Fruit fly (Drosophila melanogaster) whole organism, embryonic: ENCODE measurements around the gene dysc.
A peak's percentile ranks its signal among the peaks of the same experiment; 100 is the strongest.

ENCODE experiments used
- Atf3 ChIP-seq: fragments of 200-800 bp; sonication (Bioruptor generic); optimal IDR thresholded peaks from 3 replicates; lab custom pipeline; 2016; ENCODE audit warnings: missing biosample characterization, missing genetic modification characterization
- CG11085 ChIP-seq: fragments of 200-800 bp; sonication (Bioruptor generic); IDR thresholded peaks from 2 replicates; pipeline ENCODE4 v1.3.6; 2022; ENCODE audit warnings: missing biosample characterization, missing genetic modification characterization
- CG11560 ChIP-seq: fragments of 200-800 bp; sonication (Bioruptor generic); IDR thresholded peaks from 3 replicates; pipeline ENCODE4 v1.3.6; 2022; ENCODE audit warnings: missing biosample characterization, missing genetic modification characterization
- CG13775 ChIP-seq: fragments of 200-800 bp; sonication (Bioruptor generic); optimal IDR thresholded peaks from 3 replicates; lab custom pipeline; 2017; ENCODE audit warnings: missing biosample characterization, mild to moderate bottlenecking, missing genetic modification characterization
- CG15073 ChIP-seq: fragments of 200-800 bp; sonication (Bioruptor generic); optimal IDR thresholded peaks from 2 replicates; lab custom pipeline; 2016; ENCODE audit warnings: missing biosample characterization, missing genetic modification characterization
- CG15514 ChIP-seq: fragments of 200-800 bp; sonication (Bioruptor generic); optimal IDR thresholded peaks from 3 replicates; lab custom pipeline; 2017; ENCODE audit warnings: missing biosample characterization, missing genetic modification characterization, mild to moderate bottlenecking, moderate library complexity, missing genetic modification reagents
- CG16863 ChIP-seq: fragments of 200-800 bp; sonication (Bioruptor generic); optimal IDR thresholded peaks from 3 replicates; lab custom pipeline; 2016; ENCODE audit warnings: missing biosample characterization, missing genetic modification characterization
- CG17385 ChIP-seq: fragments of 200-800 bp; sonication (Bioruptor generic); optimal IDR thresholded peaks from 3 replicates; lab custom pipeline; 2018; ENCODE audit warnings: missing biosample characterization, mild to moderate bottlenecking, missing genetic modification characterization
- CG1792 ChIP-seq: fragments of 200-800 bp; sonication (Bioruptor generic); optimal IDR thresholded peaks from 2 replicates; lab custom pipeline; 2016; ENCODE audit warnings: missing biosample characterization, missing genetic modification characterization
- CG2120 ChIP-seq: fragments of 200-800 bp; sonication (Bioruptor generic); optimal IDR thresholded peaks from 3 replicates; lab custom pipeline; 2016; ENCODE audit warnings: missing biosample characterization, missing genetic modification characterization
- CG2875 ChIP-seq: fragments of 200-800 bp; sonication (Bioruptor generic); optimal IDR thresholded peaks from 2 replicates; lab custom pipeline; 2017; ENCODE audit warnings: missing biosample characterization, mild to moderate bottlenecking, missing genetic modification characterization, missing genetic modification reagents
- CG30020 ChIP-seq: fragments of 200-800 bp; optimal IDR thresholded peaks from 2 replicates; lab custom pipeline; 2019; ENCODE audit warnings: missing biosample characterization, mild to moderate bottlenecking, missing genetic modification characterization, moderate library complexity
- CG4282 ChIP-seq: fragments of 200-800 bp; sonication (Bioruptor generic); optimal IDR thresholded peaks from 2 replicates; lab custom pipeline; 2016; ENCODE audit warnings: missing biosample characterization, missing genetic modification characterization
- CG5953 ChIP-seq: fragments of 200-800 bp; sonication (Bioruptor generic); IDR thresholded peaks from 2 replicates; pipeline ENCODE4 v1.3.6; 2022; ENCODE audit warnings: missing biosample characterization, missing genetic modification characterization
- CG6175 ChIP-seq: fragments of 200-800 bp; sonication (Bioruptor generic); IDR thresholded peaks from 3 replicates; pipeline ENCODE4 v1.3.6; 2022; ENCODE audit warnings: missing biosample characterization, missing genetic modification characterization
- CG6765 ChIP-seq: fragments of 200-800 bp; sonication (Bioruptor generic); optimal IDR thresholded peaks from 3 replicates; lab custom pipeline; 2017; ENCODE audit warnings: missing biosample characterization, mild to moderate bottlenecking, missing genetic modification characterization
- CG7839 ChIP-seq: fragments of 200-800 bp; sonication (Bioruptor generic); optimal IDR thresholded peaks from 3 replicates; lab custom pipeline; 2018; ENCODE audit warnings: missing biosample characterization, mild to moderate bottlenecking, missing genetic modification characterization, moderate library complexity
- CG9797 ChIP-seq: fragments of 200-800 bp; sonication (Bioruptor generic); optimal IDR thresholded peaks from 3 replicates; lab custom pipeline; 2018; ENCODE audit warnings: missing biosample characterization, mild to moderate bottlenecking, missing genetic modification characterization
- CTCF ChIP-seq: fragments of 200-800 bp; sonication (Bioruptor generic); optimal IDR thresholded peaks from 2 replicates; lab custom pipeline; 2017; ENCODE audit warnings: missing biosample characterization, mild to moderate bottlenecking, missing genetic modification characterization, moderate library complexity
- CoRest ChIP-seq: fragments of 200-800 bp; sonication (Bioruptor generic); optimal IDR thresholded peaks from 3 replicates; lab custom pipeline; 2018; ENCODE audit warnings: missing biosample characterization, mild to moderate bottlenecking, missing genetic modification characterization, moderate library complexity
- Doc2 ChIP-seq: fragments of 200-800 bp; sonication (Bioruptor generic); IDR thresholded peaks from 2 replicates; pipeline ENCODE4 v1.3.6; 2022; ENCODE audit warnings: missing biosample characterization, missing genetic modification characterization
- Hey ChIP-seq: fragments of 200-800 bp; sonication (Bioruptor generic); optimal IDR thresholded peaks from 3 replicates; lab custom pipeline; 2018; ENCODE audit warnings: missing biosample characterization, mild to moderate bottlenecking, missing genetic modification characterization
- Hmx ChIP-seq: fragments of 200-800 bp; sonication (Bioruptor generic); optimal IDR thresholded peaks from 2 replicates; lab custom pipeline; 2016; ENCODE audit warnings: missing biosample characterization, missing genetic modification characterization
- Mad ChIP-seq: fragments of 200-800 bp; sonication (Bioruptor generic); optimal IDR thresholded peaks from 2 replicates; lab custom pipeline; 2016; ENCODE audit warnings: missing biosample characterization, missing genetic modification characterization
- Nf-YC ChIP-seq: fragments of 200-800 bp; optimal IDR thresholded peaks from 3 replicates; lab custom pipeline; 2019; ENCODE audit warnings: missing biosample characterization, mild to moderate bottlenecking, missing genetic modification characterization, moderate library complexity
- Pdp1 ChIP-seq, 2 experiments: fragments of 200-800 bp; sonication (Bioruptor generic); optimal IDR thresholded peaks; 3 replicates each; lab custom pipeline; 2016; ENCODE audit warnings: missing biosample characterization in 2 of 2, missing genetic modification characterization in 2 of 2, mild to moderate bottlenecking in 1 of 2, moderate library complexity in 1 of 2
- Scr ChIP-seq: fragments of 200-800 bp; sonication (Bioruptor generic); IDR thresholded peaks from 2 replicates; pipeline ENCODE4 v1.3.6; 2022; ENCODE audit warnings: missing biosample characterization, missing genetic modification characterization; ENCODE audit not compliant: partially characterized antibody
- Six4 ChIP-seq: fragments of 200-800 bp; sonication (Bioruptor generic); optimal IDR thresholded peaks from 2 replicates; lab custom pipeline; 2016; ENCODE audit warnings: missing biosample characterization, missing genetic modification characterization
- Ssrp ChIP-seq: fragments of 200-800 bp; sonication (Bioruptor generic); optimal IDR thresholded peaks from 2 replicates; lab custom pipeline; 2018; ENCODE audit warnings: missing biosample characterization, mild to moderate bottlenecking, missing genetic modification characterization, moderate library complexity
- ac ChIP-seq: fragments of 200-800 bp; sonication (Bioruptor generic); optimal IDR thresholded peaks from 3 replicates; lab custom pipeline; 2017; ENCODE audit warnings: missing biosample characterization, mild to moderate bottlenecking, missing genetic modification characterization
- ato ChIP-seq: fragments of 200-800 bp; sonication (Bioruptor generic); IDR thresholded peaks from 2 replicates; pipeline ENCODE4 v1.3.6; 2022; ENCODE audit warnings: missing biosample characterization, missing genetic modification characterization; ENCODE audit not compliant: partially characterized antibody
- bcd ChIP-seq: fragments of 200-800 bp; sonication (Bioruptor generic); optimal IDR thresholded peaks from 2 replicates; lab custom pipeline; 2017; ENCODE audit warnings: missing biosample characterization, mild to moderate bottlenecking, missing genetic modification characterization
- chinmo ChIP-seq: fragments of 200-800 bp; sonication (Bioruptor generic); IDR thresholded peaks from 4 replicates; pipeline ENCODE4 v1.3.6; 2022; ENCODE audit warnings: missing biosample characterization, missing genetic modification characterization; ENCODE audit not compliant: partially characterized antibody
- ewg ChIP-seq: fragments of 200-800 bp; sonication (Bioruptor generic); optimal IDR thresholded peaks from 3 replicates; lab custom pipeline; 2017; ENCODE audit warnings: mild to moderate bottlenecking, missing biosample characterization, missing genetic modification reagents, missing genetic modification characterization
- ham ChIP-seq: fragments of 200-800 bp; sonication (Bioruptor generic); IDR thresholded peaks from 2 replicates; pipeline ENCODE4 v1.3.6; 2022; ENCODE audit warnings: missing biosample characterization, missing genetic modification characterization
- insv ChIP-seq, 2 experiments: fragments of 200-800 bp; sonication (Bioruptor generic); optimal IDR thresholded peaks; 3 replicates each; lab custom pipeline; 2016 to 2018; ENCODE audit warnings: missing biosample characterization in 2 of 2, missing genetic modification characterization in 2 of 2
- klu ChIP-seq: fragments of 200-800 bp; sonication (Bioruptor generic); IDR thresholded peaks from 2 replicates; pipeline ENCODE4 v1.3.6; 2022; ENCODE audit warnings: missing biosample characterization, missing genetic modification characterization
- onecut ChIP-seq: fragments of 200-800 bp; sonication (Bioruptor generic); IDR thresholded peaks from 2 replicates; pipeline ENCODE4 v1.3.6; 2022; ENCODE audit warnings: missing biosample characterization, missing genetic modification characterization
- p53 ChIP-seq: fragments of 200-800 bp; sonication (Bioruptor generic); optimal IDR thresholded peaks from 2 replicates; lab custom pipeline; 2016; ENCODE audit warnings: missing biosample characterization, missing genetic modification characterization
- pita ChIP-seq: fragments of 200-800 bp; sonication (Bioruptor generic); optimal IDR thresholded peaks from 2 replicates; lab custom pipeline; 2017; ENCODE audit warnings: missing biosample characterization, mild to moderate bottlenecking, missing genetic modification characterization
- pnt ChIP-seq: fragments of 200-800 bp; sonication (Bioruptor generic); optimal IDR thresholded peaks from 3 replicates; lab custom pipeline; 2016; ENCODE audit warnings: missing biosample characterization, missing genetic modification characterization
- psq ChIP-seq: fragments of 200-800 bp; sonication (Bioruptor generic); optimal IDR thresholded peaks from 2 replicates; lab custom pipeline; 2017; ENCODE audit warnings: missing biosample characterization, missing genetic modification characterization
- repo ChIP-seq: fragments of 200-800 bp; sonication (Bioruptor generic); optimal IDR thresholded peaks from 2 replicates; lab custom pipeline; 2016; ENCODE audit warnings: missing biosample characterization, missing genetic modification characterization
- ro ChIP-seq: fragments of 200-800 bp; sonication (Bioruptor generic); IDR thresholded peaks from 2 replicates; pipeline ENCODE4 v1.3.6; 2022; ENCODE audit warnings: missing biosample characterization, missing genetic modification characterization
- seq ChIP-seq: fragments of 200-800 bp; sonication (Bioruptor generic); IDR thresholded peaks from 2 replicates; pipeline ENCODE4 v1.3.6; 2022; ENCODE audit warnings: missing biosample characterization, missing genetic modification characterization
- sob ChIP-seq: fragments of 200-800 bp; sonication (Bioruptor generic); IDR thresholded peaks from 2 replicates; pipeline ENCODE4 v1.3.6; 2022; ENCODE audit warnings: missing biosample characterization, missing genetic modification characterization
- tll ChIP-seq, 2 experiments: fragments of 200-800 bp in 1 of 2; fragments of >200 bp in 1 of 2; sonication (Bioruptor generic) in 1 of 2; optimal IDR thresholded peaks; 2 replicates each; lab custom pipeline; 2017 to 2019; ENCODE audit warnings: missing biosample characterization in 2 of 2, missing genetic modification characterization in 2 of 2, mild to moderate bottlenecking in 1 of 2, moderate library complexity in 1 of 2
- trem ChIP-seq: fragments of 200-800 bp; optimal IDR thresholded peaks from 3 replicates; lab custom pipeline; 2019; ENCODE audit warnings: missing biosample characterization, mild to moderate bottlenecking, missing genetic modification characterization, moderate library complexity
- twi ChIP-seq: fragments of 200-800 bp; optimal IDR thresholded peaks from 2 replicates; lab custom pipeline; 2019; ENCODE audit warnings: missing biosample characterization, mild to moderate bottlenecking, missing genetic modification characterization, moderate library complexity
- usp ChIP-seq: fragments of >200 bp; optimal IDR thresholded peaks from 2 replicates; lab custom pipeline; 2017; ENCODE audit warnings: missing biosample characterization, missing genetic modification characterization
- wor ChIP-seq: fragments of 200-800 bp; sonication (Bioruptor generic); IDR thresholded peaks from 2 replicates; pipeline ENCODE4 v1.3.6; 2022; ENCODE audit warnings: missing biosample characterization, missing genetic modification characterization
- zen2 ChIP-seq: fragments of 200-800 bp; sonication (Bioruptor generic); IDR thresholded peaks from 3 replicates; pipeline ENCODE4 v1.3.6; 2022; ENCODE audit warnings: missing biosample characterization, missing genetic modification characterization; ENCODE audit not compliant: partially characterized antibody

The dysc gene

dm6 chr3L:13911649-13912260 lies 8.7 kb upstream of the dysc start (continued):
- TF ChIP-seq CG7839 (peak; percentile 85), trem (tag; lab: Kevin White, UChicago) (peak; percentile 67), CG6175 (GFP tag; lab: Robert Waterston, UW) (no peak), onecut (GFP tag; lab: Robert Waterston, UW) (no peak), CG17385 (GFP tag; lab: Kevin White, UChicago) (peak; percentile 43), usp (no peak), ro (GFP tag; lab: Robert Waterston, UW) (no peak; the same call in 1 of the 2 replicates), ham (no peak), CG13775 (GFP tag; lab: Kevin White, UChicago) (peak; percentile 19), p53 (no peak), CG11085 (0 out of 2 replicates have a peak, but pooled peaks have one; percentile 25), pnt (GFP tag; lab: Kevin White, UChicago) (no peak), zen2 (no peak), twi (peak; percentile 23), pita (GFP tag; lab: Kevin White, UChicago) (no peak), psq (GFP tag; lab: Kevin White, UChicago) (no peak), CG4282 (GFP tag; lab: Kevin White, UChicago) (no peak), Mad (no peak), chinmo (GFP tag; lab: Robert Waterston, UW) (0 out of 4 replicates have a peak, but pooled peaks have one; percentile 22), CG1792 (GFP tag; lab: Kevin White, UChicago) (no peak), CTCF (GFP tag; lab: Kevin White, UChicago) (peak; percentile 22), sob (GFP tag; lab: Robert Waterston, UW) (peak; percentile 58; the same call in 1 of the 2 replicates), insv (GFP tag; optimal IDR thresholded peaks at IDR 0.05; lab: Kevin White, UChicago) (no peak), CG6765 (GFP tag; lab: Kevin White, UChicago) (no peak), bcd (GFP tag; lab: Kevin White, UChicago) (peak; percentile 71), CG2875 (GFP tag; lab: Kevin White, UChicago) (peak; percentile 58), ac (GFP tag; lab: Kevin White, UChicago) (no peak), CG16863 (no peak), Pdp1 (GFP tag; optimal IDR thresholded peaks at IDR 0.05; lab: Kevin White, UChicago) (no peak), CG9797 (GFP tag; lab: Kevin White, UChicago) (no peak), seq (GFP tag; lab: Robert Waterston, UW) (peak; percentile 75; the same call in 1 of the 2 replicates), CG5953 (GFP tag; lab: Robert Waterston, UW) (no peak), Six4 (GFP tag; lab: Kevin White, UChicago) (no peak)
- TF ChIP-seq, all 482 proteins: peak for 210

dm6 chr3L:13905515-13905914 lies 2.5 kb upstream of the dysc start:
- TF ChIP-seq tll (GFP tag; optimal IDR thresholded peaks at IDR 0.05; lab: Kevin White, UChicago) (no peak), Atf3 (GFP tag; lab: Kevin White, UChicago) (no peak), ewg (GFP tag; lab: Kevin White, UChicago) (peak; percentile 17), CG11560 (tag; lab: Robert Waterston, UW) (no peak), Nf-YC (tag; lab: Kevin White, UChicago) (peak; percentile 55), Ssrp (peak; percentile 53), wor (GFP tag; lab: Robert Waterston, UW) (no peak), repo (GFP tag; lab: Kevin White, UChicago) (no peak), Doc2 (GFP tag; lab: Robert Waterston, UW) (no peak), ato (GFP tag; lab: Robert Waterston, UW) (no peak), CG15073 (GFP tag; lab: Kevin White, UChicago) (no peak), CG15514 (peak; percentile 52), Six4 (GFP tag; lab: Kevin White, UChicago) (no peak), CG2120 (GFP tag; lab: Kevin White, UChicago) (peak; percentile 55), Hey (tag; lab: Kevin White, UChicago) (no peak), CoRest (tag; lab: Kevin White, UChicago) (peak; percentile 82), Scr (no peak), Hmx (GFP tag; lab: Kevin White, UChicago) (no peak), CG30020 (tag; lab: Kevin White, UChicago) (no peak), klu (GFP tag; lab: Robert Waterston, UW) (no peak)
